Worm (Caenorhabditis elegans): ENCODE results near the gene acp-5.

The acp-5 gene

ce11 chrX:5780672-5781182 lies 48.5 kb upstream of the acp-5 start, which contains the start of gene sft-4 (continued):
- TF ChIP-seq daf-19 (GFP tag; conservative IDR thresholded peaks at IDR 0.05) (no peak), hif-1 (tag; optimal IDR thresholded peaks at IDR 0.05) (no peak), mdl-1 (tag; optimal IDR thresholded peaks at IDR 0.05) (peak; percentile 9 to 71), zag-1 (tag; optimal IDR thresholded peaks at IDR 0.05) (no peak), lin-1 (GFP tag; IDR thresholded peaks at IDR 0.05) (no peak), daf-12 (tag; optimal IDR thresholded peaks at IDR 0.05) (no peak), ceh-44 (GFP tag; IDR thresholded peaks at IDR 0.05) (no peak), T20F7.1 (GFP tag; optimal IDR thresholded peaks at IDR 0.05) (no peak), nhr-28 (tag; optimal IDR thresholded peaks at IDR 0.05) (peak; percentile 92), lsy-2 (tag; optimal IDR thresholded peaks at IDR 0.05) (peak in 1 of 2 experiments; percentile 66), tra-1 (GFP tag; IDR thresholded peaks at IDR 0.05) (no peak), nhr-237 (tag; optimal IDR thresholded peaks at IDR 0.05) (no peak), php-3 (GFP tag; IDR thresholded peaks at IDR 0.05) (no peak), nhr-10 (tag; optimal IDR thresholded peaks at IDR 0.05) (no peak), snpc-1.2 (GFP tag; IDR thresholded peaks at IDR 0.05) (no peak), zip-11 (GFP tag; IDR thresholded peaks at IDR 0.05) (no peak), Y75B8A.6 (GFP tag; IDR thresholded peaks at IDR 0.05) (no peak), fos-1 (tag; optimal IDR thresholded peaks at IDR 0.05) (no peak), nhr-25 (tag; optimal IDR thresholded peaks at IDR 0.05; ENCODE audit: borderline replicate concordance, insufficient read depth) (no peak), Y105C5A.15 (GFP tag; IDR thresholded peaks at IDR 0.05) (no peak), nhr-77 (tag; optimal IDR thresholded peaks at IDR 0.05) (no peak), F44E2.7 (GFP tag; IDR thresholded peaks at IDR 0.05) (no peak), dve-1 (tag; optimal IDR thresholded peaks at IDR 0.05; ENCODE audit: insufficient read depth) (peak; percentile 49), sdz-12 (GFP tag; optimal IDR thresholded peaks at IDR 0.05) (no peak), ctbp-1 (GFP tag; IDR thresholded peaks at IDR 0.05) (no peak), spr-3 (GFP tag; optimal IDR thresholded peaks at IDR 0.05) (no peak), ceh-82 (tag; optimal IDR thresholded peaks at IDR 0.05) (no peak), F10B5.3 (tag; optimal IDR thresholded peaks at IDR 0.05) (no peak), ces-1 (GFP tag; optimal IDR thresholded peaks at IDR 0.05) (no peak), F26F4.8 (GFP tag; conservative IDR thresholded peaks at IDR 0.05) (no peak), aha-1 (tag) (peak; percentile 92), F37D6.2 (tag; optimal IDR thresholded peaks at IDR 0.05) (no peak), pqm-1 (tag; optimal IDR thresholded peaks at IDR 0.05) (peak; percentile 65), tag-97 (GFP tag; IDR thresholded peaks at IDR 0.05) (no peak), aly-2 (tag; optimal IDR thresholded peaks at IDR 0.05) (no peak), mxl-3 (GFP tag; optimal IDR thresholded peaks at IDR 0.05) (peak; percentile 87), lim-7 (GFP tag; IDR thresholded peaks at IDR 0.05) (no peak), ztf-7 (tag; optimal IDR thresholded peaks at IDR 0.05) (no peak), lin-38 (GFP tag; IDR thresholded peaks at IDR 0.05) (no peak), gei-8 (GFP tag; optimal IDR thresholded peaks at IDR 0.05) (no peak), nhr-48 (tag; optimal IDR thresholded peaks at IDR 0.05) (no peak), hlh-30 (tag; optimal IDR thresholded peaks at IDR 0.05; ENCODE audit: insufficient read depth) (peak; percentile 75), ZK337.2 (GFP tag; IDR thresholded peaks at IDR 0.05) (no peak), ceh-32 (tag; optimal IDR thresholded peaks at IDR 0.05; ENCODE audit: poor library complexity) (no peak), D1046.2 (GFP tag; IDR thresholded peaks at IDR 0.05) (no peak), nhr-76 (tag; optimal IDR thresholded peaks at IDR 0.05) (no peak), lin-29 (GFP tag; IDR thresholded peaks at IDR 0.05) (no peak), lin-15B (tag; optimal IDR thresholded peaks at IDR 0.05) (no peak), egl-27 (tag; optimal IDR thresholded peaks at IDR 0.05) (no peak), saeg-2 (GFP tag; IDR thresholded peaks at IDR 0.05) (no peak), egl-43 (GFP tag; IDR thresholded peaks at IDR 0.05) (no peak), zfp-2 (tag; optimal IDR thresholded peaks at IDR 0.05) (no peak)

All from whole organism, L4 larva.